Fruit fly (Drosophila melanogaster): ENCODE data around the gene CG4278.

DNA sequence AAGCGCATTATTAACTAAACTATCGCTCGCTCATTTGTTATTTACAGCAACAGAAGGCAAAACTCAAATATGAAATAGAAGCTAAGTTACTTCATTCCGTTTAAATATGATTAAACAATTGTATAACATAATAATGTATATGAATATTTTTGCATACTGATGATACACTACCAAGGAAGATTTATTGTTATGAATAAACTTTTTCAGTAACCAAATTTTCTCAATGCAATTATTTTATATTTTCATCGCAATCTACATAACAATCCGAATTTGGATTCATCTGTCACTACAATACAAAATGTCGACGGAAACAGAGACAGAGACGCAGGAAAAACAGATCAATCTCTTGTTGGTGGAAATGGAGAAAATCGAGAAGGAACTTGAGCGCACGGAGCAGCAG is 35.9 kb upstream of the CG4278 start, which contains the start of gene CG17329:
- TF ChIP-seq psq (optimal IDR thresholded peaks at IDR 0.05): no peak
- TF ChIP-seq Dll (optimal IDR thresholded peaks at IDR 0.05): no peak
- no peak for TF ChIP-seq usp (GFP tag; optimal IDR thresholded peaks at IDR 0.05)
- TF ChIP-seq pan (optimal IDR thresholded peaks at IDR 0.05): no peak
- TF ChIP-seq CG8478 (optimal IDR thresholded peaks at IDR 0.05): no peak
- no peak for TF ChIP-seq EcR (GFP tag; optimal IDR thresholded peaks at IDR 0.05)
